Worm (Caenorhabditis elegans) whole organism, mixed stage, embryonic: ENCODE data around the gene pgph-3.

Experiments used
- M03D4.4 ChIP-seq: sonication (generic microtip); optimal IDR thresholded peaks from 2 replicates; lab custom pipeline; 2017; ENCODE audit warnings: mild to moderate bottlenecking, missing genetic modification characterization, missing compliant biosample characterization
- bed-3 ChIP-seq: fragments of 200-800 bp; sonication (Bioruptor generic); optimal IDR thresholded peaks from 3 replicates; lab custom pipeline; 2018; ENCODE audit warnings: mild to moderate bottlenecking, missing genetic modification characterization, moderate library complexity, missing compliant biosample characterization
- blmp-1 ChIP-seq: fragments of 150-350 bp; optimal IDR thresholded peaks from 2 replicates; lab custom pipeline; 2014; ENCODE audit warnings: missing biosample characterization, missing genetic modification characterization
- ceh-39 ChIP-seq: fragments of 150-350 bp; optimal IDR thresholded peaks from 2 replicates; lab custom pipeline; 2014; ENCODE audit warnings: missing biosample characterization, missing genetic modification characterization
- ceh-43 ChIP-seq: fragments of 200-800 bp; sonication (Bioruptor generic); optimal IDR thresholded peaks from 2 replicates; lab custom pipeline; 2018; ENCODE audit warnings: mild to moderate bottlenecking, missing genetic modification characterization, moderate library complexity, missing compliant biosample characterization
- ceh-83 ChIP-seq: fragments of 200-800 bp; sonication (Bioruptor generic); optimal IDR thresholded peaks from 2 replicates; lab custom pipeline; 2018; ENCODE audit warnings: mild to moderate bottlenecking, missing genetic modification characterization, missing compliant biosample characterization
- ces-1 ChIP-seq: fragments of 150-350 bp; optimal IDR thresholded peaks from 2 replicates; lab custom pipeline; 2014; ENCODE audit warnings: missing biosample characterization, missing genetic modification reagents, missing genetic modification characterization
- drap-1 ChIP-seq: fragments of 200-800 bp; sonication (Bioruptor generic); optimal IDR thresholded peaks from 3 replicates; lab custom pipeline; 2018; ENCODE audit warnings: mild to moderate bottlenecking, missing genetic modification characterization, missing compliant biosample characterization
- elt-1 ChIP-seq: sonication (generic microtip); optimal IDR thresholded peaks from 2 replicates; lab custom pipeline; 2017; ENCODE audit warnings: missing genetic modification characterization, mild to moderate bottlenecking, missing compliant biosample characterization, antibody characterized with exemption, moderate library complexity, borderline replicate concordance; ENCODE audit not compliant: insufficient read depth
- elt-3 ChIP-seq: fragments of 150-350 bp; optimal IDR thresholded peaks from 2 replicates; lab custom pipeline; 2014; ENCODE audit warnings: missing biosample characterization, missing genetic modification characterization
- flh-1 ChIP-seq: fragments of 200-800 bp; sonication (Bioruptor generic); optimal IDR thresholded peaks from 2 replicates; lab custom pipeline; 2018; ENCODE audit warnings: mild to moderate bottlenecking, missing genetic modification characterization, moderate library complexity, missing compliant biosample characterization
- ham-2 ChIP-seq: fragments of 200-800 bp; sonication (Bioruptor generic); optimal IDR thresholded peaks from 2 replicates; lab custom pipeline; 2018; ENCODE audit warnings: mild to moderate bottlenecking, missing genetic modification characterization, missing compliant biosample characterization
- hlh-1 ChIP-seq: fragments of 150-350 bp; optimal IDR thresholded peaks from 2 replicates; lab custom pipeline; 2014; ENCODE audit warnings: missing biosample characterization, missing genetic modification reagents, missing genetic modification characterization
- lin-13 ChIP-seq: fragments of 150-350 bp; optimal IDR thresholded peaks from 2 replicates; lab custom pipeline; 2014; ENCODE audit warnings: missing biosample characterization, missing genetic modification characterization
- lsy-2 ChIP-seq: fragments of 150-350 bp; optimal IDR thresholded peaks from 2 replicates; lab custom pipeline; 2014; ENCODE audit warnings: missing biosample characterization, missing genetic modification characterization
- mab-5 ChIP-seq: fragments of 150-350 bp; optimal IDR thresholded peaks from 2 replicates; lab custom pipeline; 2014; ENCODE audit warnings: missing biosample characterization, missing genetic modification characterization
- mep-1 ChIP-seq: fragments of 150-350 bp; optimal IDR thresholded peaks from 2 replicates; lab custom pipeline; 2017; ENCODE audit warnings: missing biosample characterization, missing genetic modification reagents, missing genetic modification characterization, inconsistent platforms
- mls-2 ChIP-seq: sonication (generic microtip); optimal IDR thresholded peaks from 2 replicates; lab custom pipeline; 2016; ENCODE audit warnings: mild to moderate bottlenecking, missing genetic modification characterization, moderate library complexity, missing compliant biosample characterization
- nhr-12 ChIP-seq: fragments of 150-350 bp; optimal IDR thresholded peaks from 2 replicates; lab custom pipeline; 2014; ENCODE audit warnings: missing biosample characterization, missing genetic modification characterization
- nhr-2 ChIP-seq: fragments of 150-350 bp; optimal IDR thresholded peaks from 2 replicates; lab custom pipeline; 2014; ENCODE audit warnings: missing biosample characterization, missing genetic modification characterization
- nhr-76 ChIP-seq: sonication (generic microtip); optimal IDR thresholded peaks from 2 replicates; lab custom pipeline; 2017; ENCODE audit warnings: missing biosample characterization, missing genetic modification characterization
- pha-4 ChIP-seq: fragments of 150-350 bp; optimal IDR thresholded peaks from 2 replicates; lab custom pipeline; 2018; ENCODE audit warnings: missing biosample characterization, missing genetic modification reagents, missing genetic modification characterization
- sem-2 ChIP-seq: fragments of 200-800 bp; sonication (Bioruptor generic); optimal IDR thresholded peaks from 2 replicates; lab custom pipeline; 2018; ENCODE audit warnings: mild to moderate bottlenecking, missing genetic modification characterization, missing compliant biosample characterization
- snpc-4 ChIP-seq: fragments of 150-350 bp; optimal IDR thresholded peaks from 2 replicates; lab custom pipeline; 2014; ENCODE audit warnings: missing biosample characterization, missing genetic modification characterization
- tbx-8 ChIP-seq: fragments of 200-800 bp; sonication (Bioruptor generic); optimal IDR thresholded peaks from 2 replicates; lab custom pipeline; 2018; ENCODE audit warnings: mild to moderate bottlenecking, missing genetic modification characterization, moderate library complexity, missing compliant biosample characterization
- unc-120 ChIP-seq: sonication (generic microtip); optimal IDR thresholded peaks from 2 replicates; lab custom pipeline; 2017; ENCODE audit warnings: missing genetic modification characterization, missing compliant biosample characterization; ENCODE audit not compliant: poor library complexity, severe bottlenecking
- unc-39 ChIP-seq: fragments of 150-350 bp; optimal IDR thresholded peaks from 2 replicates; lab custom pipeline; 2014; ENCODE audit warnings: missing biosample characterization, missing genetic modification characterization
- unc-62 ChIP-seq: fragments of 150-350 bp; optimal IDR thresholded peaks from 2 replicates; lab custom pipeline; 2014; ENCODE audit warnings: missing biosample characterization, missing genetic modification reagents, missing genetic modification characterization
- zip-8 ChIP-seq: fragments of 150-350 bp; optimal IDR thresholded peaks from 2 replicates; lab custom pipeline; 2014; ENCODE audit warnings: missing biosample characterization, missing genetic modification characterization
- ztf-11 ChIP-seq: fragments of 150-350 bp; optimal IDR thresholded peaks from 2 replicates; lab custom pipeline; 2014; ENCODE audit warnings: missing biosample characterization, missing genetic modification characterization

The pgph-3 gene

DNA sequence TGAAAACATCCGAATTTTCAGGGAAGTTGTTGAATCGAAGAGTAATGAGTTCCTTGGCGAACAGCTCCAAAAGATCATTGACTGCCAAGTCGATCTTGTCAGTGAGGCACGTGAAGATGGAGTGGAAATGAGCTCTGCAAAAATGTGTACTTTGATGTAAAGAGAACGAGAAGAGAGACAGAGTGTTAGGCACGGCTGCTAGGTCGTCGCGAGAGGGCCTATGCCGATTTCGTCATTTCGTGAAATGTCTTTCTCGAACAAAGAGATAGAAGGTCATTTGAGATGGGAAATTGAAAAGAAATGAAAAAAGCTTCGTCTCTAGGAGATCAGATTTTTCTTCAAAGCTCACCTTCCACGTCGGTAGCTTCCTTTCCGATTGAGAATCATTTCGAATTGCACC lies 16.3 kb upstream of the pgph-3 start:
- TF ChIP-seq drap-1 (GFP tag; lab: Kevin White, UChicago) (no peak), lsy-2 (tag; lab: Kevin White, UChicago) (no peak), mab-5 (tag; lab: Kevin White, UChicago) (no peak), lin-13 (tag; lab: Kevin White, UChicago) (no peak), ztf-11 (tag; lab: Kevin White, UChicago) (no peak), elt-1 (tag; lab: Kevin White, UChicago) (no peak), mls-2 (tag; lab: Kevin White, UChicago) (no peak)
- TF ChIP-seq, all 35 proteins: peak for 0

DNA sequence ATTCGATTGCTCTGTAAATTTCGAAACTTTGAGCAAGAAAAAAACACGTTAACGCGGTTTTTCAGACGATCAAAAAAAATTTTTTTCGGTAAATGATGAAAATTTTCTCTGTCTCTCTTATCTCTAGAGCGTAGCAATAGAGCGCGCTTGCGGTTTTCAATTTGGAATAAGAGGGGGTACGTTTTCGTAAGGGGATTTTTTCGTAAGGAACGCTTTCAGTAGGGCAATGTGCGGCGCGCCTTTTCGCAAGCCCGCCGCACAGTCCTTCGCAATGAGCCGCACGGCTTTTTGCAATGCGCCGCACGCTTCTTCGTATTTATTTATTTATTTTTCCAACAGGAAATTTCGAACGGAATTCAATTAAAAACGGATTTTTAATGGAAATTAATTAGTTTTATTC lies 13.3 kb upstream of the pgph-3 start, which contains the start of gene F44E7.4:
TSS of gene F44E7.4 (minus strand) at position 13 of the 400 bp plus-strand sequence.
- TF ChIP-seq lsy-2 (tag; lab: Kevin White, UChicago) (peak; percentile 43), mep-1 (peak; percentile 61), lin-13 (tag; lab: Kevin White, UChicago) (peak; percentile 18), unc-120 (tag; lab: Kevin White, UChicago) (peak; percentile 7)
- TF ChIP-seq, all 35 proteins: peak for 4; not testable (repeated sequence) for 31

DNA sequence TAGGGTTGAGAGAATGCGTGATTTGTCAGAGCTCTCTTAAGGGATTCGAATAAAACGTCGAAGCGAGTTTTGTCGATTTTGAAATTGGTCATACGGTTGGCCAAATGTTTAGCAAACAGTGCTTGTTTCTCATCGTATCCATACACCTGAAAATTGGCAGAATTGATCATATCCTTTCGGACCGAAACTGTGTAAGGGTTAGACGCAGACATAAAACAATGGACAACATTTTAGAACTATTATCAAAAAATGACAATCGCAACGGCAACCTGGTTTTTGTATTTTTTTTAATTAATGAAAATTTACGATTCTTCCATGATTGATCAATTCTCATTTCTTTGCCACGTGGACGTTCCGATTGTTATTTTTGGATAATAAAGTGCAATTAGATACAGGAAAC lies 10.5 kb upstream of the pgph-3 start:
- TF ChIP-seq mab-5 (tag; lab: Kevin White, UChicago) (no peak), mep-1 (no peak), nhr-76 (no peak), elt-3 (no peak), unc-62 (GFP tag; lab: Kevin White, UChicago) (no peak), nhr-2 (no peak), ces-1 (GFP tag; lab: Kevin White, UChicago) (no peak), drap-1 (GFP tag; lab: Kevin White, UChicago) (no peak), tbx-8 (GFP tag; lab: Kevin White, UChicago) (no peak), unc-39 (no peak), ceh-43 (GFP tag; lab: Kevin White, UChicago) (no peak), nhr-12 (tag; lab: Kevin White, UChicago) (no peak), ceh-83 (GFP tag; lab: Kevin White, UChicago) (no peak), hlh-1 (tag; lab: Kevin White, UChicago) (no peak), M03D4.4 (tag; lab: Kevin White, UChicago) (no peak)

DNA sequence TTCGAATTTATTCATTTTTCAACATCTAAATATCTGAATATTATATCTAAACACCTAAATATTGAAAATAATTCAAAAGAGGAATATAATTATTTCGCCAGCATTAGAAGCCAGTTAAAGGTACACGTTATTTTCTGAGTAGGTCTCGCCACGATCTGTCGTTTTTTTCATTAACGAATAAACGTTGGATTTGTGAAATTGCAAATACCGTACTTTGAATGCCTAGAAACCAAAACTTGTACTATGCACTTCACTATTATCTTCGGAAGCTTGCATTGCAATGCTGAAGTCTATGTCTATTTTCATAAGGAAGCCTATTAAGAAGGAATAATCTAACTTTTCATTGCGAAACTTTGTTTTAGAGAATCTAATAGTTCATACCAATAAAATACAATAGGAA lies 8.9 kb upstream of the pgph-3 start:
- no peak for TF ChIP-seq ceh-43 (GFP tag; lab: Kevin White, UChicago)
- TF ChIP-seq ham-2 (GFP tag; lab: Kevin White, UChicago) = no peak
- TF ChIP-seq mab-5 (tag; lab: Kevin White, UChicago) = no peak

DNA sequence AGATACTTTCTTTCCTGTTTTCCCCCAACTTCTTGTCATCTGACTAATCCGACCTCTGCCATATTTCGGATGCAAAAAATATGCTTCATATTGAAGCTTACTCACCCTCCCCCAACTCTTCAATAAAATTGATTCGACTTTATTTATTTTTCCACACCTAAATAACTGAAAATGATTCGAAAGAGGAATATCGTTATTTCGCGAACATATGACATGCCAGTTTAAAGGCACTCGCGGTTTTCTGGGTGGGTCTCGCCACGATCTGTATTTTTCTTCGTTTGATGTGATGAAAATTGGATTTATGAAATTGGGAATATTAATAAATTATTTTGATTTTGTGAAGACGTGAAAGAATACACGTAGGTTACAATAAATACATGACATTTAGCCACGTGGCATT lies 8.0 kb upstream of the pgph-3 start, which contains the start of gene F44E7.3:
TSS of gene F44E7.3 (plus strand) at position 319 of the 400 bp plus-strand sequence.
- TF ChIP-seq sem-2 (GFP tag; lab: Kevin White, UChicago) = no peak
- TF ChIP-seq pha-4 = no peak
- TF ChIP-seq, all 35 proteins: peak for 0

DNA sequence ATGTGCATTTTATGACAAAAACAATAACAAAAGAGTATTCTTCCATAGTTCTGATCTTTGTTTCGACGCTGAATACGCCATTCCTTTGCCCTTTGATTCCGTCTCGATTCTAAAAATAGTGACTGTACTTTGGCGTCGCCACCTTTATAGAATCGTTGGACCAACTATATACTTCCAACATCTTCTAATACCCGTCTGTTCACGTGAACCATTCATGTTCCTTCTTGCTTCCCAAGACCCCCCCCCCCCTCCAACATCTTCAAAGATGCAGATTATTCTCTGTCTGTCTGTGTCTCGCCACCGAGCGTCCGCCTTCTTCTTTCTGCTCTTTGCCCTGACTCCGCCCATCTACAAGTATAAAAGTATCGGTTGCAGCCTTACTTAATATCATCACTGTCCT lies 6.4 kb upstream of the pgph-3 start:
- TF ChIP-seq mep-1 (no peak), M03D4.4 (tag; lab: Kevin White, UChicago) (no peak), nhr-76 (no peak), snpc-4 (tag; lab: Kevin White, UChicago) (no peak), flh-1 (GFP tag; lab: Kevin White, UChicago) (no peak), unc-62 (GFP tag; lab: Kevin White, UChicago) (no peak), bed-3 (GFP tag; lab: Kevin White, UChicago) (no peak)

DNA sequence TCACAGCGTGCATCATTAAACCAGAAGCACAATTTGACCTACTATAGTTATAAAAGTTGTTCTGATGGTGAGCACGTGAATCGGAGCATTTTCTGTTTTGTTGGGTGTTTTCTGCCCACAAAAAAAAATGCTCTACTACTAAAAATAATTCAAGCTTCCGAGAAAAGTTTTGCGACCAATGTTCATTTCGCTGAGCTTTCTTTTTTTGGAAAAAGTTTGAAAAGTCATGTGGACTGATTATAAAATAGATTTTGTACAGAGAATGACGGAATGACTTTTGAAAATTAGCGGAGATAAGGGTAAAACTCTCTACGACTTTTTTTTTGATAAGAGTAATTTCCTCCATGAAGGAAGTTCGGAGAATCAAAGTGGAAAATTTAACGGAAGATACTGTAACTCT lies 5.9 kb upstream of the pgph-3 start:
- TF ChIP-seq drap-1 (GFP tag; lab: Kevin White, UChicago) = no peak
- TF ChIP-seq ceh-39 (tag; lab: Kevin White, UChicago) = no peak
- TF ChIP-seq ces-1 (GFP tag; lab: Kevin White, UChicago) = no peak
- no peak for TF ChIP-seq mep-1
- no peak for TF ChIP-seq blmp-1 (tag; lab: Kevin White, UChicago)
- no peak for TF ChIP-seq zip-8
- no peak for TF ChIP-seq elt-1 (tag; lab: Kevin White, UChicago)
- TF ChIP-seq ceh-83 (GFP tag; lab: Kevin White, UChicago) = no peak
- no peak for TF ChIP-seq ham-2 (GFP tag; lab: Kevin White, UChicago)
